Fruit fly (Drosophila melanogaster) whole organism, embryonic: Measurements from ENCODE around the gene Polr1C.
A peak's percentile ranks its signal among the peaks of the same experiment; 100 is the strongest.

Experiments used
- CG10147 ChIP-seq: fragments of 200-800 bp; sonication (Bioruptor generic); optimal IDR thresholded peaks from 2 replicates; lab custom pipeline; 2019; ENCODE audit warnings: missing biosample characterization, mild to moderate bottlenecking, missing genetic modification characterization, moderate library complexity
- CG7786 ChIP-seq: fragments of 200-800 bp; sonication (Bioruptor generic); optimal IDR thresholded peaks from 2 replicates; lab custom pipeline; 2016; ENCODE audit warnings: missing biosample characterization, missing genetic modification characterization
- Ravus ChIP-seq: fragments of 200-800 bp; sonication (Bioruptor generic); IDR thresholded peaks from 2 replicates; pipeline ENCODE4 v1.3.6; 2022; ENCODE audit warnings: missing biosample characterization, missing genetic modification characterization
- ttk ChIP-seq: fragments of 200-800 bp; sonication (Bioruptor generic); IDR thresholded peaks from 2 replicates; pipeline ENCODE4 v2.1.2; 2022; ENCODE audit warnings: missing biosample characterization, missing genetic modification characterization

- TF ChIP-seq Ravus (GFP tag; lab: Robert Waterston, UW) (peak; percentile 87), ttk (GFP tag; lab: Robert Waterston, UW) (peak; percentile 98), CG7786 (GFP tag; lab: Kevin White, UChicago) (peak; percentile 72), CG10147 (GFP tag; lab: Kevin White, UChicago) (peak; percentile 96)
These were observed 23.5 kb upstream of the Polr1C start, which contains the start of the genes mRpL24 and betaggt-I for dm6 chr2L:4945300-4945699.
